Worm (Caenorhabditis elegans) whole organism, L2 larva: ENCODE data around the gene W10G11.19.

Experiments used
- ZK546.5 ChIP-seq: sonication (generic microtip); optimal IDR thresholded peaks from 2 replicates; lab custom pipeline; 2017; ENCODE audit warnings: missing biosample characterization, missing genetic modification characterization
- blmp-1 ChIP-seq: sonication (generic microtip); optimal IDR thresholded peaks from 2 replicates; lab custom pipeline; 2017; ENCODE audit warnings: missing genetic modification characterization, mild to moderate bottlenecking, missing compliant biosample characterization, antibody characterized with exemption, moderate library complexity; ENCODE audit not compliant: insufficient read depth
- lin-13 ChIP-seq: fragments of 150-350 bp; optimal IDR thresholded peaks from 2 replicates; lab custom pipeline; 2014; ENCODE audit warnings: missing biosample characterization, missing genetic modification reagents, missing genetic modification characterization
- nhr-129 ChIP-seq: fragments of 150-350 bp; optimal IDR thresholded peaks from 2 replicates; lab custom pipeline; 2014; ENCODE audit warnings: missing biosample characterization, missing genetic modification characterization
- nhr-237 ChIP-seq: fragments of 150-350 bp; optimal IDR thresholded peaks from 2 replicates; lab custom pipeline; 2014; ENCODE audit warnings: missing biosample characterization, missing genetic modification characterization
- nhr-25 ChIP-seq: fragments of 150-350 bp; sonication (generic microtip); optimal IDR thresholded peaks from 3 replicates; lab custom pipeline; 2014; ENCODE audit warnings: missing biosample characterization, missing genetic modification characterization
- sma-3 ChIP-seq: sonication (generic microtip); optimal IDR thresholded peaks from 2 replicates; lab custom pipeline; 2016; ENCODE audit warnings: missing genetic modification reagents, missing genetic modification characterization, missing compliant biosample characterization
- unc-62 ChIP-seq: fragments of 150-350 bp; optimal IDR thresholded peaks from 2 replicates; lab custom pipeline; 2014; ENCODE audit warnings: missing biosample characterization, missing genetic modification reagents, missing genetic modification characterization
- zag-1 ChIP-seq: fragments of 150-350 bp; optimal IDR thresholded peaks from 2 replicates; lab custom pipeline; 2014; ENCODE audit warnings: missing biosample characterization, missing genetic modification characterization
- ztf-4 ChIP-seq: fragments of 150-350 bp; optimal IDR thresholded peaks from 2 replicates; lab custom pipeline; 2014; ENCODE audit warnings: missing biosample characterization, missing genetic modification characterization

- no peak for TF ChIP-seq nhr-237 (tag; lab: Kevin White, UChicago)
- TF ChIP-seq ZK546.5 (tag; lab: Kevin White, UChicago), result no peak
- no peak for TF ChIP-seq lin-13 (GFP tag; lab: Kevin White, UChicago)
- no peak for TF ChIP-seq zag-1 (tag; lab: Kevin White, UChicago)
- TF ChIP-seq nhr-25 (tag; lab: Kevin White, UChicago), result no peak
- no peak for TF ChIP-seq unc-62 (GFP tag; lab: Kevin White, UChicago)
- no peak for TF ChIP-seq nhr-129
- no peak for TF ChIP-seq blmp-1
- TF ChIP-seq sma-3 (GFP tag; lab: Kevin White, UChicago), result no peak
- no peak for TF ChIP-seq ztf-4
Observed at ce11 chrII:3576742-3577141, 26.3 kb downstream of the W10G11.19 start, which contains the start of gene clec-132.
